Worm (Caenorhabditis elegans) whole organism, L2 larva: Measurements from ENCODE around the gene C27B7.9.
A peak's percentile ranks its signal among the peaks of the same experiment; 100 is the strongest.

Experiments used
- alr-1 ChIP-seq: fragments of 150-350 bp; optimal IDR thresholded peaks from 2 replicates; lab custom pipeline; 2014; ENCODE audit warnings: missing biosample characterization, missing genetic modification characterization
- blmp-1 ChIP-seq: sonication (generic microtip); optimal IDR thresholded peaks from 2 replicates; lab custom pipeline; 2017; ENCODE audit warnings: missing genetic modification characterization, mild to moderate bottlenecking, missing compliant biosample characterization, antibody characterized with exemption, moderate library complexity; ENCODE audit not compliant: insufficient read depth
- ceh-82 ChIP-seq: fragments of 150-350 bp; optimal IDR thresholded peaks from 2 replicates; lab custom pipeline; 2014; ENCODE audit warnings: missing biosample characterization, missing genetic modification characterization
- fos-1 ChIP-seq: fragments of 150-350 bp; optimal IDR thresholded peaks from 2 replicates; lab custom pipeline; 2014; ENCODE audit warnings: missing biosample characterization, missing genetic modification characterization
- lin-39 ChIP-seq: fragments of 150-350 bp; optimal IDR thresholded peaks from 2 replicates; lab custom pipeline; 2014; ENCODE audit warnings: missing biosample characterization, missing genetic modification reagents, missing genetic modification characterization
- lsy-2 ChIP-seq, 2 experiments: fragments of 150-350 bp in 1 of 2; sonication (generic microtip) in 1 of 2; optimal IDR thresholded peaks; 2 replicates each; lab custom pipeline; 2014 to 2017; ENCODE audit warnings: missing biosample characterization in 2 of 2, missing genetic modification characterization in 2 of 2
- nhr-25 ChIP-seq: fragments of 150-350 bp; sonication (generic microtip); optimal IDR thresholded peaks from 3 replicates; lab custom pipeline; 2014; ENCODE audit warnings: missing biosample characterization, missing genetic modification characterization
- snpc-4 ChIP-seq: fragments of 150-350 bp; optimal IDR thresholded peaks from 2 replicates; lab custom pipeline; 2014; ENCODE audit warnings: missing biosample characterization, missing genetic modification characterization
- unc-62 ChIP-seq: fragments of 150-350 bp; optimal IDR thresholded peaks from 2 replicates; lab custom pipeline; 2014; ENCODE audit warnings: missing biosample characterization, missing genetic modification reagents, missing genetic modification characterization

- peak; percentile 12 for TF ChIP-seq snpc-4 (tag; lab: Kevin White, UChicago)
- no peak for TF ChIP-seq fos-1 (tag; lab: Kevin White, UChicago)
- no peak for TF ChIP-seq alr-1 (tag; lab: Kevin White, UChicago)
- TF ChIP-seq ceh-82 (tag; lab: Kevin White, UChicago), result no peak
- no peak for TF ChIP-seq lin-39
- no peak for TF ChIP-seq blmp-1
- no peak for TF ChIP-seq nhr-25 (tag; lab: Kevin White, UChicago)
- no peak for TF ChIP-seq unc-62 (GFP tag; lab: Kevin White, UChicago)
- TF ChIP-seq lsy-2 (tag; optimal IDR thresholded peaks at IDR 0.05; lab: Kevin White, UChicago), result no peak
Observed at ce11 chrIV:8869624-8870023, 46.3 kb downstream of the C27B7.9 start, which contains the start of gene npp-23.
